Worm (Caenorhabditis elegans): ENCODE measurements around the gene str-151.

DNA sequence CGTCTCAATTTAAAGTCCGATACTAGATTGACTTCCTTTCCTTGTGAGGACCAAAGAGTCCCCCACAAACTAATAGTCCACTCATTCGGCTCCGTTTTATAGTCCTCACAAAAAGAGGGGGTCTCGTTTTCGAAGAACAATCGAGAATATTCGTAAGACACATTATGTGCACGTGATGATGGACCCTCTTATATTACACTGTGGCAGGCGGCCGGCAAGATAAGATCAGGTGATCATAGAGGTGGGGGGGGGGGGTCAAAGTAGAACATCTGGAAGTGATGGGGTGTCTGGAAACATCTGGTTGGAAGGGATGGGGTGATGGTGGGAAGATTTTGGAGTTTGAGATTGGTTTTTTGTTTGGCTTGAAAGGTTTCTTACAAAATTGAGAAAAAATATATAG is 22.4 kb downstream of the str-151 start:
- TF ChIP-seq fkh-10 (GFP tag; optimal IDR thresholded peaks at IDR 0.05) (no peak), blmp-1 (tag; optimal IDR thresholded peaks at IDR 0.05) (no peak)
